Fruit fly (Drosophila melanogaster) whole organism, prepupa: ENCODE data around the gene CG34461.

Experiments
- CG10669 ChIP-seq: fragments of 200-800 bp; sonication (Bioruptor generic); optimal IDR thresholded peaks from 3 replicates; lab custom pipeline; 2018; ENCODE audit warnings: missing biosample characterization, mild to moderate bottlenecking, missing genetic modification characterization, moderate library complexity
- CG16779 ChIP-seq: fragments of 200-800 bp; sonication (Bioruptor generic); optimal IDR thresholded peaks from 3 replicates; lab custom pipeline; 2017; ENCODE audit warnings: missing biosample characterization, mild to moderate bottlenecking, missing genetic modification characterization
- CG3032 ChIP-seq: fragments of 200-800 bp; optimal IDR thresholded peaks from 2 replicates; lab custom pipeline; 2019; ENCODE audit warnings: missing biosample characterization, mild to moderate bottlenecking, missing genetic modification characterization, moderate library complexity
- CG6276 ChIP-seq: fragments of 200-800 bp; sonication (Bioruptor generic); optimal IDR thresholded peaks from 2 replicates; lab custom pipeline; 2017; ENCODE audit warnings: missing biosample characterization, mild to moderate bottlenecking, missing genetic modification characterization
- CG6792 ChIP-seq: fragments of 200-800 bp; sonication (Bioruptor generic); optimal IDR thresholded peaks from 3 replicates; lab custom pipeline; 2016; ENCODE audit warnings: missing biosample characterization, missing genetic modification characterization
- Ets21C ChIP-seq: fragments of 200-800 bp; sonication (Bioruptor generic); optimal IDR thresholded peaks from 3 replicates; lab custom pipeline; 2016; ENCODE audit warnings: missing biosample characterization, missing genetic modification characterization
- Hr39 ChIP-seq: fragments of 200-800 bp; sonication (Bioruptor generic); optimal IDR thresholded peaks from 2 replicates; lab custom pipeline; 2016; ENCODE audit warnings: missing biosample characterization, missing genetic modification characterization
- Lpt ChIP-seq: fragments of 200-800 bp; sonication (Bioruptor generic); optimal IDR thresholded peaks from 3 replicates; lab custom pipeline; 2016; ENCODE audit warnings: missing biosample characterization, missing genetic modification characterization
- OdsH ChIP-seq: fragments of 200-800 bp; sonication (Bioruptor generic); optimal IDR thresholded peaks from 3 replicates; lab custom pipeline; 2016; ENCODE audit warnings: missing biosample characterization, missing genetic modification characterization
- esn ChIP-seq: fragments of 200-800 bp; sonication (Bioruptor generic); optimal IDR thresholded peaks from 2 replicates; lab custom pipeline; 2016; ENCODE audit warnings: missing biosample characterization, mild to moderate bottlenecking, missing genetic modification characterization, moderate library complexity
- fd85E ChIP-seq: fragments of 200-800 bp; sonication (Bioruptor generic); optimal IDR thresholded peaks from 3 replicates; lab custom pipeline; 2016; ENCODE audit warnings: missing biosample characterization, missing genetic modification characterization

dm6 chr3L:8323817-8324216 lies 1.8 kb upstream of the CG34461 start:
- TF ChIP-seq Lpt (no peak), fd85E (GFP tag; lab: Kevin White, UChicago) (no peak), CG3032 (no peak), Hr39 (GFP tag; lab: Kevin White, UChicago) (no peak), OdsH (GFP tag; lab: Kevin White, UChicago) (no peak), esn (GFP tag; lab: Kevin White, UChicago) (no peak), CG6792 (GFP tag; lab: Kevin White, UChicago) (no peak), Ets21C (GFP tag; lab: Kevin White, UChicago) (no peak), CG6276 (no peak), CG16779 (tag; lab: Kevin White, UChicago) (no peak), CG10669 (GFP tag; lab: Kevin White, UChicago) (no peak)
